Worm (Caenorhabditis elegans): Measurements from ENCODE around the gene acr-16.

Gene acr-16

ce11 chrV:8606099-8606696 is 45.2 kb downstream of the acr-16 start, which contains the start of gene vps-60 (continued):
- TF ChIP-seq rnt-1 (tag; optimal IDR thresholded peaks at IDR 0.05), result peak; percentile 58
- no peak for TF ChIP-seq madf-2 (tag; optimal IDR thresholded peaks at IDR 0.05)
- TF ChIP-seq ama-1 (optimal IDR thresholded peaks at IDR 0.05), result no peak
- TF ChIP-seq zip-5 (tag; optimal IDR thresholded peaks at IDR 0.05), result no peak
- TF ChIP-seq syd-9 (tag; optimal IDR thresholded peaks at IDR 0.05), result no peak
- TF ChIP-seq pqm-1 (tag; optimal IDR thresholded peaks at IDR 0.05), result peak; percentile 51
- peak; percentile 80 for TF ChIP-seq elt-2 (tag; optimal IDR thresholded peaks at IDR 0.05)
- TF ChIP-seq ceh-14 (tag; optimal IDR thresholded peaks at IDR 0.05), result peak; percentile 82
- TF ChIP-seq ceh-19 (GFP tag; optimal IDR thresholded peaks at IDR 0.05), result no peak
- no peak for TF ChIP-seq dmd-4 (tag; optimal IDR thresholded peaks at IDR 0.05; ENCODE audit: borderline replicate concordance)
- TF ChIP-seq unc-55 (GFP tag; optimal IDR thresholded peaks at IDR 0.05), result peak; percentile 61
- no peak for TF ChIP-seq sox-2 (GFP tag; IDR thresholded peaks at IDR 0.05)
- TF ChIP-seq fkh-10 (GFP tag; optimal IDR thresholded peaks at IDR 0.05), result no peak
- TF ChIP-seq K02D7.2 (tag; optimal IDR thresholded peaks at IDR 0.05), result no peak
- peak; percentile 88 for TF ChIP-seq unc-42 (tag; optimal IDR thresholded peaks at IDR 0.05)
- TF ChIP-seq odd-2 (tag; optimal IDR thresholded peaks at IDR 0.05), result no peak
- TF ChIP-seq Y22D7AL.16 (tag; optimal IDR thresholded peaks at IDR 0.05), result no peak
- TF ChIP-seq che-1 (tag; optimal IDR thresholded peaks at IDR 0.05), result peak; percentile 3
- no peak for TF ChIP-seq pros-1 (tag; optimal IDR thresholded peaks at IDR 0.05)
- peak; percentile 59 for TF ChIP-seq hlh-30 (tag; optimal IDR thresholded peaks at IDR 0.05; ENCODE audit: insufficient read depth)
- TF ChIP-seq ets-4 (tag; optimal IDR thresholded peaks at IDR 0.05), result peak; percentile 34
- TF ChIP-seq F13H6.1 (tag; optimal IDR thresholded peaks at IDR 0.05), result no peak
- TF ChIP-seq T23F11.4 (GFP tag; optimal IDR thresholded peaks at IDR 0.05), result no peak
- no peak for TF ChIP-seq ceh-30 (tag; optimal IDR thresholded peaks at IDR 0.05)
- no peak for TF ChIP-seq hlh-6 (tag; optimal IDR thresholded peaks at IDR 0.05)
- TF ChIP-seq sdc-2 (tag; optimal IDR thresholded peaks at IDR 0.05), result peak; percentile 32
- TF ChIP-seq pat-9 (tag; optimal IDR thresholded peaks at IDR 0.05), result no peak
- TF ChIP-seq ztf-16 (tag; optimal IDR thresholded peaks at IDR 0.05), result peak; percentile 7
- no peak for TF ChIP-seq K09A11.1 (tag; optimal IDR thresholded peaks at IDR 0.05; ENCODE audit: insufficient read depth)
- TF ChIP-seq fax-1 (tag; optimal IDR thresholded peaks at IDR 0.05), result no peak
- TF ChIP-seq nfya-1 (tag; optimal IDR thresholded peaks at IDR 0.05), result peak; percentile 90
- TF ChIP-seq pag-3 (tag; optimal IDR thresholded peaks at IDR 0.05; ENCODE audit: borderline replicate concordance), result no peak

ce11 chrV:8607353-8607850 is 46.4 kb downstream of the acr-16 start, which contains the start of gene smk-1:
Gene smk-1 (plus strand): TSS chrV:8607800.
- TF ChIP-seq ets-4 (tag; optimal IDR thresholded peaks at IDR 0.05), result no peak
- no peak for TF ChIP-seq dmd-4 (tag; optimal IDR thresholded peaks at IDR 0.05; ENCODE audit: borderline replicate concordance)
- TF ChIP-seq pha-4 (tag; optimal IDR thresholded peaks at IDR 0.05), result no peak
- no peak for TF ChIP-seq pat-9 (tag; optimal IDR thresholded peaks at IDR 0.05)
- no peak for TF ChIP-seq ref-2 (tag; optimal IDR thresholded peaks at IDR 0.05)
- no peak for TF ChIP-seq dve-1 (tag; optimal IDR thresholded peaks at IDR 0.05)
- TF ChIP-seq hlh-13 (GFP tag; optimal IDR thresholded peaks at IDR 0.05), result no peak
- no peak for TF ChIP-seq ceh-24 (tag; optimal IDR thresholded peaks at IDR 0.05)
- no peak for TF ChIP-seq K09A11.1 (tag; optimal IDR thresholded peaks at IDR 0.05; ENCODE audit: insufficient read depth)
- TF ChIP-seq hlh-30 (tag; optimal IDR thresholded peaks at IDR 0.05; ENCODE audit: insufficient read depth), result no peak
- TF ChIP-seq ceh-45 (GFP tag; IDR thresholded peaks at IDR 0.05), result no peak
- TF ChIP-seq T23F11.4 (GFP tag; optimal IDR thresholded peaks at IDR 0.05), result no peak
- no peak for TF ChIP-seq ceh-19 (GFP tag; optimal IDR thresholded peaks at IDR 0.05)
- no peak for TF ChIP-seq ceh-30 (tag; optimal IDR thresholded peaks at IDR 0.05)
- no peak for TF ChIP-seq hlh-6 (tag; optimal IDR thresholded peaks at IDR 0.05)
- no peak for TF ChIP-seq ceh-9 (tag; optimal IDR thresholded peaks at IDR 0.05)
- no peak for TF ChIP-seq pha-2 (tag; optimal IDR thresholded peaks at IDR 0.05)
- TF ChIP-seq tbx-7 (tag; optimal IDR thresholded peaks at IDR 0.05), result no peak

All from whole organism, late embryonic.